Worm (Caenorhabditis elegans) whole organism, L4 larva: ENCODE results near the gene C47G2.3.
A peak's percentile ranks its signal among the peaks of the same experiment; 100 is the strongest.

Source experiments
- D1046.2 ChIP-seq: fragments of 200-800 bp; sonication (Bioruptor generic); IDR thresholded peaks from 2 replicates; pipeline ENCODE4 v1.3.6; 2022; ENCODE audit warnings: missing genetic modification characterization, missing compliant biosample characterization
- F37D6.2 ChIP-seq: sonication (generic microtip); optimal IDR thresholded peaks from 2 replicates; lab custom pipeline; 2016; ENCODE audit warnings: mild to moderate bottlenecking, missing genetic modification characterization, missing compliant biosample characterization
- R02D3.7 ChIP-seq: fragments of 150-350 bp; sonication (generic microtip); optimal IDR thresholded peaks from 3 replicates; lab custom pipeline; 2014; ENCODE audit warnings: missing biosample characterization, missing genetic modification characterization
- T20F7.1 ChIP-seq: fragments of 200-800 bp; sonication (Bioruptor generic); optimal IDR thresholded peaks from 2 replicates; lab custom pipeline; 2018; ENCODE audit warnings: mild to moderate bottlenecking, missing genetic modification characterization, missing compliant biosample characterization
- Y75B8A.6 ChIP-seq: fragments of 200-800 bp; sonication (Bioruptor generic); IDR thresholded peaks from 2 replicates; pipeline ENCODE4 v1.3.6; 2022; ENCODE audit warnings: missing genetic modification reagents, missing genetic modification characterization, missing compliant biosample characterization
- ZK337.2 ChIP-seq: fragments of 200-800 bp; sonication (Bioruptor generic); IDR thresholded peaks from 2 replicates; pipeline ENCODE4 v1.3.6; 2022; ENCODE audit warnings: missing genetic modification reagents, missing genetic modification characterization, missing compliant biosample characterization
- ceh-28 ChIP-seq: fragments of 150-350 bp; optimal IDR thresholded peaks from 2 replicates; lab custom pipeline; 2014; ENCODE audit warnings: missing biosample characterization, missing genetic modification reagents, missing genetic modification characterization
- cey-2 ChIP-seq: sonication (generic microtip); optimal IDR thresholded peaks from 3 replicates; lab custom pipeline; 2017; ENCODE audit warnings: missing genetic modification characterization, mild to moderate bottlenecking, missing compliant biosample characterization, antibody characterized with exemption, borderline replicate concordance; ENCODE audit not compliant: insufficient read depth
- ctbp-1 ChIP-seq: fragments of 200-800 bp; sonication (Bioruptor generic); IDR thresholded peaks from 2 replicates; pipeline ENCODE4 v1.3.6; 2022; ENCODE audit warnings: missing genetic modification reagents, missing genetic modification characterization, missing compliant biosample characterization
- daf-19 ChIP-seq: fragments of 200-800 bp; sonication (Bioruptor generic); conservative IDR thresholded peaks from 2 replicates; pipeline ENCODE4 v1.3.6; 2022; ENCODE audit warnings: missing genetic modification characterization, missing compliant biosample characterization
- daf-8 ChIP-seq: fragments of 200-800 bp; sonication (Bioruptor generic); IDR thresholded peaks from 2 replicates; pipeline ENCODE4 v1.3.6; 2022; ENCODE audit warnings: missing genetic modification characterization, missing compliant biosample characterization
- dmd-6 ChIP-seq: fragments of 200-800 bp; sonication (Bioruptor generic); IDR thresholded peaks from 2 replicates; pipeline ENCODE4 v1.3.6; 2022; ENCODE audit warnings: missing genetic modification reagents, missing genetic modification characterization, missing compliant biosample characterization
- fkh-10 ChIP-seq: fragments of 150-350 bp; optimal IDR thresholded peaks from 2 replicates; lab custom pipeline; 2014; ENCODE audit warnings: missing biosample characterization, missing genetic modification reagents, missing genetic modification characterization
- fos-1 ChIP-seq: fragments of 150-350 bp; optimal IDR thresholded peaks from 2 replicates; lab custom pipeline; 2014; ENCODE audit warnings: missing biosample characterization, missing genetic modification characterization
- hlh-11 ChIP-seq: fragments of 200-800 bp; sonication (Bioruptor generic); optimal IDR thresholded peaks from 2 replicates; lab custom pipeline; 2018; ENCODE audit warnings: mild to moderate bottlenecking, missing genetic modification characterization, missing compliant biosample characterization
- hlh-30 ChIP-seq: sonication (generic microtip); optimal IDR thresholded peaks from 2 replicates; lab custom pipeline; 2017; ENCODE audit warnings: antibody characterized with exemption, mild to moderate bottlenecking, missing genetic modification characterization, missing compliant biosample characterization; ENCODE audit not compliant: insufficient read depth
- jun-1 ChIP-seq: fragments of 150-350 bp; optimal IDR thresholded peaks from 2 replicates; lab custom pipeline; 2014; ENCODE audit warnings: missing biosample characterization, missing genetic modification reagents, missing genetic modification characterization
- lim-7 ChIP-seq: fragments of 200-800 bp; sonication (Bioruptor generic); IDR thresholded peaks from 2 replicates; pipeline ENCODE4 v1.3.6; 2022; ENCODE audit warnings: missing genetic modification characterization, missing compliant biosample characterization
- lin-13 ChIP-seq: fragments of 150-350 bp; optimal IDR thresholded peaks from 2 replicates; lab custom pipeline; 2014; ENCODE audit warnings: missing biosample characterization, missing genetic modification reagents, missing genetic modification characterization
- lir-3 ChIP-seq: sonication (generic microtip); optimal IDR thresholded peaks from 2 replicates; lab custom pipeline; 2016; ENCODE audit warnings: mild to moderate bottlenecking, missing genetic modification characterization, missing compliant biosample characterization
- madf-5 ChIP-seq, 2 experiments: fragments of 200-800 bp; sonication (Bioruptor generic); IDR thresholded peaks; 2 replicates each; pipeline ENCODE4 v1.3.6; 2022; ENCODE audit warnings: missing compliant biosample characterization in 2 of 2, missing genetic modification characterization in 2 of 2
- mdt-29 ChIP-seq: fragments of 200-800 bp; sonication (Bioruptor generic); IDR thresholded peaks from 2 replicates; pipeline ENCODE4 v1.3.6; 2022; ENCODE audit warnings: missing genetic modification reagents, missing genetic modification characterization, missing compliant biosample characterization
- mxl-2 ChIP-seq: fragments of 200-800 bp; sonication (Bioruptor generic); conservative IDR thresholded peaks from 2 replicates; pipeline ENCODE4 v1.3.6; 2022; ENCODE audit warnings: missing genetic modification reagents, missing genetic modification characterization, missing compliant biosample characterization
- nhr-102 ChIP-seq: sonication (generic microtip); optimal IDR thresholded peaks from 2 replicates; lab custom pipeline; 2016; ENCODE audit warnings: mild to moderate bottlenecking, missing genetic modification characterization, moderate library complexity, missing compliant biosample characterization
- nhr-11 ChIP-seq: fragments of 150-350 bp; optimal IDR thresholded peaks from 2 replicates; lab custom pipeline; 2014; ENCODE audit warnings: missing biosample characterization, missing genetic modification characterization
- nhr-111 ChIP-seq: fragments of 200-800 bp; sonication (Bioruptor generic); optimal IDR thresholded peaks from 2 replicates; lab custom pipeline; 2018; ENCODE audit warnings: mild to moderate bottlenecking, missing genetic modification characterization, missing compliant biosample characterization
- nhr-237 ChIP-seq: sonication (generic microtip); optimal IDR thresholded peaks from 2 replicates; lab custom pipeline; 2017; ENCODE audit warnings: missing biosample characterization, missing genetic modification characterization
- nhr-28 ChIP-seq: fragments of 150-350 bp; optimal IDR thresholded peaks from 2 replicates; lab custom pipeline; 2014; ENCODE audit warnings: missing biosample characterization, missing genetic modification characterization
- nhr-48 ChIP-seq: sonication (generic microtip); optimal IDR thresholded peaks from 2 replicates; lab custom pipeline; 2016; ENCODE audit warnings: mild to moderate bottlenecking, missing genetic modification characterization, missing compliant biosample characterization
- set-16 ChIP-seq: fragments of 200-800 bp; sonication (Bioruptor generic); IDR thresholded peaks from 2 replicates; pipeline ENCODE4 v1.3.6; 2022; ENCODE audit warnings: missing genetic modification reagents, missing genetic modification characterization, missing compliant biosample characterization
- tag-97 ChIP-seq: fragments of 200-800 bp; sonication (Bioruptor generic); IDR thresholded peaks from 2 replicates; pipeline ENCODE4 v1.3.6; 2022; ENCODE audit warnings: missing genetic modification characterization, missing compliant biosample characterization
- unc-130 ChIP-seq: sonication (generic microtip); optimal IDR thresholded peaks from 2 replicates; lab custom pipeline; 2016; ENCODE audit warnings: missing genetic modification reagents, missing genetic modification characterization, missing compliant biosample characterization
- unc-62 ChIP-seq, 3 experiments: fragments of 150-350 bp in 1 of 3; sonication (generic microtip); optimal IDR thresholded peaks in 2 of 3; peaks in 1 of 3; 1 replicate in 1 of 3; 2 replicates in 2 of 3; lab custom pipeline; 2014 to 2017; ENCODE audit warnings: missing biosample characterization in 3 of 3, missing genetic modification characterization in 3 of 3, missing genetic modification reagents in 3 of 3, missing genotype in 1 of 3
- zip-2 ChIP-seq: fragments of 150-350 bp; optimal IDR thresholded peaks from 2 replicates; lab custom pipeline; 2014; ENCODE audit warnings: missing biosample characterization, missing genetic modification characterization
- ztf-11 ChIP-seq: fragments of 150-350 bp; optimal IDR thresholded peaks from 2 replicates; lab custom pipeline; 2014; ENCODE audit warnings: missing biosample characterization, missing genetic modification characterization

Gene C47G2.3

DNA sequence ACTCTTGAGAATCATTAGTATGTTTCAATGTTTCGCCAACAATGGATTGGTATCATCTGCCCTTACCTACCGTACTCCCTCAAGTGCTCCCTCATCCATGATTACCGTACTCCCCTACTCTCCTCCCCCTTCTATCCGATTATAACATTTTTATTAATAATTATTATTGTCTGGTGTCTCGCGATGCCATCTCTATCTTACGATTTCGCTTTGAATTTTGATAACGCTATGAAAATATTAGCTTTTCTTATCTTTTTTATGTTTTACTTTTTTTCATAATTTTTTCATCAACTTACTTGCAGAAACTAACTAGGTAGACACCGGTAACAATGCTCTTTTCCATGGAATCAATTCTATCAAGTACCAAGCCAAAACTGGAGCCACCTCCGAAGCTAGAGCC lies 8.3 kb downstream of the C47G2.3 start, which contains the start of gene unc-130:
Gene unc-130, plus strand, starts transcription at position 301 of the 400 bp plus-strand sequence.
- no peak for TF ChIP-seq nhr-102
- TF ChIP-seq cey-2 (tag; lab: Kevin White, UChicago), result no peak
- TF ChIP-seq fos-1, result no peak
- TF ChIP-seq lim-7 (GFP tag; lab: Robert Waterston, UW), result no peak
- TF ChIP-seq Y75B8A.6, result no peak
- no peak for TF ChIP-seq nhr-48 (tag; lab: Kevin White, UChicago)
- TF ChIP-seq daf-19 (GFP tag; lab: Robert Waterston, UW), result no peak
- no peak for TF ChIP-seq lir-3 (tag; lab: Kevin White, UChicago)
- no peak for TF ChIP-seq ZK337.2 (GFP tag; lab: Robert Waterston, UW)
- TF ChIP-seq unc-130 (GFP tag; lab: Kevin White, UChicago), result no peak
- no peak for TF ChIP-seq nhr-11 (tag; lab: Kevin White, UChicago)
- TF ChIP-seq hlh-11 (tag; lab: Kevin White, UChicago), result no peak
- no peak for TF ChIP-seq jun-1 (tag; lab: Kevin White, UChicago)
- no peak for TF ChIP-seq tag-97 (GFP tag; lab: Robert Waterston, UW)

DNA sequence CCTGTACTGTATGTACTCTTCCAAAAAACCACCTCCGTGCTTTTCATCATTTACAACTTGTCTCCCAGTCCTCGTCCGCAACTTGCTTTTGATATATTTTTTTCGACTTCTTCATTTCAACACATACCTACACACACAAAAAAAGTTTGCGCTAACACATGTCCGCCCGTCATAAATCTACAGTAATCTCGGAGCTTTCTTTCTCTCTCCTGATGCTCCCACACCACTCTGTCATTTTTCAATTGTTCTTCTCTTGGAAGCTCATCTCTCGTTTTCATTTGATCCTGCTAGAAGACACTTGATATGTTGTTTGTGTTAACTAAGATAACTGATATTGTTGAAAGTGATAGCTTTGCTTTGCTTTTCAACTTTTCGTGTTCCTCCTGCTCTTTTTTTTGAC lies 8.8 kb downstream of the C47G2.3 start:
- TF ChIP-seq hlh-30 (tag; lab: Kevin White, UChicago) (no peak), R02D3.7 (tag; lab: Kevin White, UChicago) (no peak), nhr-48 (tag; lab: Kevin White, UChicago) (no peak), Y75B8A.6 (no peak), nhr-28 (no peak), nhr-102 (no peak), nhr-111 (no peak), fos-1 (no peak), daf-8 (GFP tag; lab: Robert Waterston, UW) (no peak), mxl-2 (GFP tag; lab: Robert Waterston, UW) (no peak), T20F7.1 (GFP tag; lab: Kevin White, UChicago) (no peak), daf-19 (GFP tag; lab: Robert Waterston, UW) (no peak), ceh-28 (tag; lab: Kevin White, UChicago) (no peak), madf-5 (GFP tag; IDR thresholded peaks at IDR 0.05; lab: Robert Waterston, UW) (no peak), dmd-6 (GFP tag; lab: Robert Waterston, UW) (no peak), lin-13 (GFP tag; lab: Kevin White, UChicago) (no peak), ctbp-1 (GFP tag; lab: Robert Waterston, UW) (no peak), nhr-237 (tag; lab: Kevin White, UChicago) (no peak), mdt-29 (GFP tag; lab: Robert Waterston, UW) (no peak), F37D6.2 (no peak)

ce11 chrII:11279971-11280370 lies 10.0 kb downstream of the C47G2.3 start:
- TF ChIP-seq fkh-10 (GFP tag; lab: Kevin White, UChicago) (no peak), D1046.2 (no peak), set-16 (0 out of 2 replicates have a peak, but pooled peaks have one; percentile 11)
- TF ChIP-seq, all 104 proteins: peak for 1

- TF ChIP-seq ztf-11 (tag; lab: Kevin White, UChicago), result no peak
- no peak for TF ChIP-seq zip-2 (tag; lab: Kevin White, UChicago)
- TF ChIP-seq unc-62 (GFP tag; optimal IDR thresholded peaks at IDR 0.05 in 1 of 2; lab: Kevin White, UChicago), result peak in 1 of 2 experiments; percentile 1
- TF ChIP-seq unc-62 (tag; optimal IDR thresholded peaks at IDR 0.05; lab: Kevin White, UChicago), result no peak
These were observed 13.1 kb downstream of the C47G2.3 start for ce11 chrII:11276879-11277278.
